Fruit fly (Drosophila melanogaster): Measurements from ENCODE around the gene Iru.

Gene Iru

DNA sequence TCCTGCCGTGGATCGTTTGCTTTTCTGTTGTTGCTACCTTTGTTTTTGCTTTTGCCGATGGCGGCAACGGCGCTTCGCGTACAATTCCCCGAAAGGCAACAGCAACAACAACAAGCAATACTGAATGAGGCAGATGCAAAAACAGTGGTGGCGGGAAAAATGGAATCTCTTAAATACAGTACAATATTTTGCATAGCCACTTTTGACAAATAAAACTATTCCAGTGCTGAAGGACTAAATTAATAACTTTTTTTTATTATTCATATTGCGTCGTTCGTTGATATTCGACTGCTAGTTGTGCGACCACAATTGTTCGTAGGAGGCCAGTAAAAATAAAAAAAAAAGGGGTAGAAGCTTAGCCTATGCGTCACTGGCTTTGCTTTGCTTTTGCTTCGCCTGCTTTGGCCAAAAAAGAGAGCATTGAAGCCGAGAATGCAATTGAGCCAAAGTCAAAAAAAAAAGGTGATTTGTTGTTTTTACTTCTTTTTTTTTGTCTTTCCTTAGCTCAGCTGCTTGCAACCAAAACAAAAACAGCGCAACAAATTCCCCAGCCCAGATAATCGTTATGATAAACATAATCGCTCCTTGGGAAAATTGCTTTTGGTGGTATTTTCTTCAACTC lies 25.7 kb downstream of the Iru start:
- TF ChIP-seq lz (GFP tag; optimal IDR thresholded peaks at IDR 0.05) (peak; percentile 97), Sox14 (GFP tag; optimal IDR thresholded peaks at IDR 0.05) (peak; percentile 99), pdm3 (GFP tag; optimal IDR thresholded peaks at IDR 0.05) (peak; percentile 99), CG3032 (tag; optimal IDR thresholded peaks at IDR 0.05) (peak; percentile 98), CG34406 (GFP tag; optimal IDR thresholded peaks at IDR 0.05) (peak; percentile 97), CG10669 (GFP tag; optimal IDR thresholded peaks at IDR 0.05) (peak; percentile 99), vri (GFP tag; optimal IDR thresholded peaks at IDR 0.05) (peak; percentile 97), CG9139 (GFP tag; optimal IDR thresholded peaks at IDR 0.05) (peak; percentile 97), CG10631 (GFP tag; optimal IDR thresholded peaks at IDR 0.05) (peak; percentile 99), CG15336 (GFP tag; IDR thresholded peaks at IDR 0.05) (peak; percentile 99), Hr38 (GFP tag; optimal IDR thresholded peaks at IDR 0.05) (peak; percentile 93), Ets96B (tag; optimal IDR thresholded peaks at IDR 0.05) (peak; percentile 99), salr (GFP tag; optimal IDR thresholded peaks at IDR 0.05) (peak; percentile 97 to 99), cyc (GFP tag; optimal IDR thresholded peaks at IDR 0.05) (peak; percentile 98), Eip78C (GFP tag) (peak; percentile 100), CG8632 (GFP tag; optimal IDR thresholded peaks at IDR 0.05) (peak; percentile 98), acj6 (GFP tag; optimal IDR thresholded peaks at IDR 0.05) (peak; percentile 98), spab (GFP tag; optimal IDR thresholded peaks at IDR 0.05) (peak; percentile 99), svp (GFP tag) (peak; percentile 99), CG6792 (GFP tag; optimal IDR thresholded peaks at IDR 0.05) (peak; percentile 98), Hr4 (GFP tag; optimal IDR thresholded peaks at IDR 0.05) (peak; percentile 99), Sox102F (GFP tag; optimal IDR thresholded peaks at IDR 0.05) (peak; percentile 98), CG32006 (GFP tag; optimal IDR thresholded peaks at IDR 0.05) (peak; percentile 100), fd59A (GFP tag; optimal IDR thresholded peaks at IDR 0.05) (peak; percentile 98), topi (GFP tag; optimal IDR thresholded peaks at IDR 0.05) (peak; percentile 97), CG31627 (GFP tag; optimal IDR thresholded peaks at IDR 0.05) (peak; percentile 97), Eip93F (GFP tag; optimal IDR thresholded peaks at IDR 0.05) (peak; percentile 94), OdsH (GFP tag; optimal IDR thresholded peaks at IDR 0.05) (peak; percentile 99), Lpt (GFP tag; optimal IDR thresholded peaks at IDR 0.05) (peak; percentile 99), dsx (GFP tag; optimal IDR thresholded peaks at IDR 0.05; ENCODE audit: poor library complexity, severe bottlenecking) (peak; percentile 97), CG11294 (GFP tag; IDR thresholded peaks at IDR 0.05) (peak; percentile 97), Sox15 (GFP tag; optimal IDR thresholded peaks at IDR 0.05) (peak; percentile 94), Hr39 (GFP tag; optimal IDR thresholded peaks at IDR 0.05) (peak; percentile 97), CG6163 (GFP tag; IDR thresholded peaks at IDR 0.05) (peak; percentile 99), CG11762 (GFP tag; optimal IDR thresholded peaks at IDR 0.05; ENCODE audit: insufficient read depth) (peak; percentile 98), net (GFP tag; optimal IDR thresholded peaks at IDR 0.05) (peak; percentile 99), CG6276 (GFP tag; optimal IDR thresholded peaks at IDR 0.05) (peak; percentile 99), Smox (GFP tag; optimal IDR thresholded peaks at IDR 0.05) (peak; percentile 96), fd85E (GFP tag; optimal IDR thresholded peaks at IDR 0.05) (peak; percentile 95), CG1621 (tag; optimal IDR thresholded peaks at IDR 0.05) (peak; percentile 98), CG3919 (GFP tag; optimal IDR thresholded peaks at IDR 0.05) (peak; percentile 99), Gug (GFP tag; IDR thresholded peaks at IDR 0.05) (peak; percentile 98), CG11902 (GFP tag; optimal IDR thresholded peaks at IDR 0.05) (peak; percentile 96), CG8119 (GFP tag; IDR thresholded peaks at IDR 0.05) (peak; percentile 100), achi (GFP tag; optimal IDR thresholded peaks at IDR 0.05) (peak; percentile 98), Ets21C (GFP tag; optimal IDR thresholded peaks at IDR 0.05) (peak; percentile 94), Blimp-1 (GFP tag; optimal IDR thresholded peaks at IDR 0.05) (peak; percentile 78), fkh (GFP tag; optimal IDR thresholded peaks at IDR 0.05) (no peak), CG8319 (GFP tag; optimal IDR thresholded peaks at IDR 0.05) (peak; percentile 95), dac (GFP tag; optimal IDR thresholded peaks at IDR 0.05) (peak; percentile 99), Met (GFP tag; optimal IDR thresholded peaks at IDR 0.05) (peak; percentile 98), Eip75B (GFP tag; optimal IDR thresholded peaks at IDR 0.05) (peak; percentile 99)
